Worm (Caenorhabditis elegans) whole organism, L3 larva: ENCODE data around the gene lect-2.

Source experiments
- R02D3.7 ChIP-seq: fragments of 150-350 bp; optimal IDR thresholded peaks from 2 replicates; lab custom pipeline; 2014; ENCODE audit warnings: missing biosample characterization, missing genetic modification characterization
- ZK546.5 ChIP-seq: sonication (generic microtip); optimal IDR thresholded peaks from 2 replicates; lab custom pipeline; 2017; ENCODE audit warnings: missing biosample characterization, missing genetic modification characterization
- ama-1 ChIP-seq: fragments of 150-350 bp; optimal IDR thresholded peaks from 2 replicates; lab custom pipeline; 2018
- ceh-82 ChIP-seq: fragments of 150-350 bp; optimal IDR thresholded peaks from 2 replicates; lab custom pipeline; 2014; ENCODE audit warnings: missing biosample characterization, missing genetic modification characterization
- elt-1 ChIP-seq: fragments of 150-350 bp; optimal IDR thresholded peaks from 2 replicates; lab custom pipeline; 2014; ENCODE audit warnings: missing biosample characterization, missing genetic modification characterization
- elt-2 ChIP-seq: sonication (generic microtip); optimal IDR thresholded peaks from 2 replicates; lab custom pipeline; 2016; ENCODE audit warnings: missing genetic modification reagents, mild to moderate bottlenecking, missing genetic modification characterization, missing compliant biosample characterization
- elt-3 ChIP-seq, 3 experiments: fragments of 150-350 bp in 1 of 3; sonication (generic microtip) in 2 of 3; optimal IDR thresholded peaks; 2 replicates in 2 of 3; 4 replicates in 1 of 3; lab custom pipeline; 2014 to 2017; ENCODE audit warnings: missing biosample characterization in 3 of 3, missing genetic modification characterization in 3 of 3
- fos-1 ChIP-seq: fragments of 150-350 bp; optimal IDR thresholded peaks from 2 replicates; lab custom pipeline; 2014; ENCODE audit warnings: missing biosample characterization, missing genetic modification characterization
- nhr-11 ChIP-seq: fragments of 150-350 bp; optimal IDR thresholded peaks from 2 replicates; lab custom pipeline; 2014; ENCODE audit warnings: missing biosample characterization, missing genetic modification characterization

- TF ChIP-seq fos-1 (tag; lab: Kevin White, UChicago) (no peak), ceh-82 (no peak), ZK546.5 (tag; lab: Kevin White, UChicago) (no peak), ama-1 (lab: Kevin White, UChicago) (no peak), nhr-11 (no peak), elt-3 (tag; optimal IDR thresholded peaks at IDR 0.05; lab: Kevin White, UChicago) (no peak), R02D3.7 (tag; lab: Kevin White, UChicago) (no peak), elt-2 (no peak), elt-1 (tag; lab: Kevin White, UChicago) (no peak)
These were observed 16.4 kb upstream of the lect-2 start, which contains the start of the genes dmd-5 and F10C1.1 for ce11 chrII:5774120-5774519.
